Worm (Caenorhabditis elegans) whole organism, early embryonic: ENCODE data around the gene hpr-17.
A peak's percentile ranks its signal among the peaks of the same experiment; 100 is the strongest.

Experiments used
- aly-1 ChIP-seq: sonication (generic microtip); optimal IDR thresholded peaks from 2 replicates; lab custom pipeline; 2016; ENCODE audit warnings: missing genetic modification characterization, missing compliant biosample characterization
- ama-1 ChIP-seq: fragments of 150-350 bp; optimal IDR thresholded peaks from 2 replicates; lab custom pipeline; 2014
- ceh-13 ChIP-seq: fragments of 200-800 bp; sonication (Bioruptor generic); optimal IDR thresholded peaks from 2 replicates; lab custom pipeline; 2018; ENCODE audit warnings: mild to moderate bottlenecking, missing genetic modification characterization, missing compliant biosample characterization
- ceh-36 ChIP-seq: sonication (generic microtip); optimal IDR thresholded peaks from 2 replicates; lab custom pipeline; 2016; ENCODE audit warnings: missing genetic modification characterization, inconsistent platforms, missing compliant biosample characterization
- hmbx-1 ChIP-seq: sonication (generic microtip); optimal IDR thresholded peaks from 2 replicates; lab custom pipeline; 2016; ENCODE audit warnings: mild to moderate bottlenecking, missing genetic modification characterization, missing compliant biosample characterization
- hnd-1 ChIP-seq: sonication (generic microtip); optimal IDR thresholded peaks from 2 replicates; lab custom pipeline; 2016; ENCODE audit warnings: missing genetic modification characterization, missing compliant biosample characterization
- pes-1 ChIP-seq: fragments of 200-800 bp; sonication (Bioruptor generic); IDR thresholded peaks from 2 replicates; pipeline ENCODE4 v1.3.6; 2022; ENCODE audit warnings: missing genetic modification reagents, missing genetic modification characterization, missing compliant biosample characterization
- tbx-11 ChIP-seq: fragments of 200-800 bp; sonication (Bioruptor generic); IDR thresholded peaks from 2 replicates; pipeline ENCODE4 v1.3.6; 2022; ENCODE audit warnings: missing genetic modification characterization, missing compliant biosample characterization

- TF ChIP-seq ama-1 (lab: Kevin White, UChicago) (no peak), tbx-11 (GFP tag; lab: Robert Waterston, UW) (no peak), ceh-13 (GFP tag; lab: Kevin White, UChicago) (no peak), aly-1 (tag; lab: Kevin White, UChicago) (no peak), hmbx-1 (no peak), ceh-36 (tag; lab: Kevin White, UChicago) (no peak), pes-1 (GFP tag; lab: Robert Waterston, UW) (0 out of 2 replicates have a peak, but pooled peaks have one; percentile 23), hnd-1 (no peak)
Measured at ce11 chrII:13156971-13157370, at the start of gene hpr-17, which contains the start of gene F32A11.1.
